Fruit fly (Drosophila melanogaster) whole organism, embryonic: ENCODE measurements around the gene CG18675.

Experiments used
- Atf3 ChIP-seq: fragments of 200-800 bp; sonication (Bioruptor generic); optimal IDR thresholded peaks from 3 replicates; lab custom pipeline; 2016; ENCODE audit warnings: missing biosample characterization, missing genetic modification characterization
- CG10267 ChIP-seq: fragments of 200-800 bp; sonication (Bioruptor generic); optimal IDR thresholded peaks from 2 replicates; lab custom pipeline; 2018; ENCODE audit warnings: missing biosample characterization, mild to moderate bottlenecking, missing genetic modification characterization, moderate library complexity
- CG11247 ChIP-seq: fragments of 200-800 bp; sonication (Bioruptor generic); IDR thresholded peaks from 2 replicates; pipeline ENCODE4 v1.3.6; 2022; ENCODE audit warnings: missing biosample characterization, missing genetic modification characterization
- CG12219 ChIP-seq: fragments of 200-800 bp; sonication (Bioruptor generic); optimal IDR thresholded peaks from 3 replicates; lab custom pipeline; 2018; ENCODE audit warnings: missing biosample characterization, mild to moderate bottlenecking, missing genetic modification characterization
- CG15601 ChIP-seq: fragments of 200-800 bp; sonication (Bioruptor generic); optimal IDR thresholded peaks from 3 replicates; lab custom pipeline; 2019; ENCODE audit warnings: missing biosample characterization, mild to moderate bottlenecking, missing genetic modification characterization, moderate library complexity
- CG16779 ChIP-seq: fragments of 200-800 bp; sonication (Bioruptor generic); IDR thresholded peaks from 2 replicates; pipeline ENCODE4 v1.3.6; 2022; ENCODE audit warnings: missing biosample characterization, missing genetic modification characterization
- CG17568 ChIP-seq: fragments of 200-800 bp; sonication (Bioruptor generic); optimal IDR thresholded peaks from 2 replicates; lab custom pipeline; 2018; ENCODE audit warnings: missing biosample characterization, mild to moderate bottlenecking, missing genetic modification characterization, moderate library complexity
- CG17612 ChIP-seq: fragments of 200-800 bp; sonication (Bioruptor generic); IDR thresholded peaks from 2 replicates; pipeline ENCODE4 v1.3.6; 2022; ENCODE audit warnings: missing biosample characterization, missing genetic modification characterization
- CG4282 ChIP-seq: fragments of 200-800 bp; sonication (Bioruptor generic); optimal IDR thresholded peaks from 2 replicates; lab custom pipeline; 2016; ENCODE audit warnings: missing biosample characterization, missing genetic modification characterization
- CG4820 ChIP-seq: fragments of 200-800 bp; sonication (Bioruptor generic); optimal IDR thresholded peaks from 3 replicates; lab custom pipeline; 2016; ENCODE audit warnings: missing biosample characterization, missing genetic modification characterization
- CG5180 ChIP-seq: fragments of 200-800 bp; sonication (Bioruptor generic); optimal IDR thresholded peaks from 3 replicates; lab custom pipeline; 2017; ENCODE audit warnings: missing biosample characterization, missing genetic modification characterization, mild to moderate bottlenecking, moderate library complexity, missing genetic modification reagents
- CG6272 ChIP-seq: fragments of 200-800 bp; sonication (Bioruptor generic); IDR thresholded peaks from 2 replicates; pipeline ENCODE4 v1.3.6; 2022; ENCODE audit warnings: missing biosample characterization, missing genetic modification characterization
- CG8765 ChIP-seq: fragments of 200-800 bp; sonication (Bioruptor generic); IDR thresholded peaks from 2 replicates; pipeline ENCODE4 v1.3.6; 2022; ENCODE audit warnings: missing biosample characterization, missing genetic modification characterization
- CG9437 ChIP-seq: fragments of 200-800 bp; sonication (Bioruptor generic); optimal IDR thresholded peaks from 2 replicates; lab custom pipeline; 2018; ENCODE audit warnings: missing biosample characterization, mild to moderate bottlenecking, missing genetic modification characterization
- Deaf1 ChIP-seq: fragments of 200-800 bp; optimal IDR thresholded peaks from 3 replicates; lab custom pipeline; 2019; ENCODE audit warnings: missing biosample characterization, mild to moderate bottlenecking, missing genetic modification characterization, moderate library complexity
- Dll ChIP-seq: fragments of 200-800 bp; sonication (Bioruptor generic); IDR thresholded peaks from 4 replicates; pipeline ENCODE4 v1.3.6; 2022; ENCODE audit warnings: missing biosample characterization, missing genetic modification characterization; ENCODE audit not compliant: partially characterized antibody
- Doc2 ChIP-seq: fragments of 200-800 bp; sonication (Bioruptor generic); IDR thresholded peaks from 2 replicates; pipeline ENCODE4 v1.3.6; 2022; ENCODE audit warnings: missing biosample characterization, missing genetic modification characterization
- ERR ChIP-seq: fragments of 200-800 bp; sonication (Bioruptor generic); optimal IDR thresholded peaks from 2 replicates; lab custom pipeline; 2016; ENCODE audit warnings: missing biosample characterization, missing genetic modification characterization
- Ets65A ChIP-seq: fragments of 200-800 bp; sonication (Bioruptor generic); peaks from one replicate; lab custom pipeline; 2016; ENCODE audit warnings: missing biosample characterization, missing genetic modification characterization
- H2.0 ChIP-seq: fragments of 200-800 bp; sonication (Bioruptor generic); IDR thresholded peaks from 2 replicates; pipeline ENCODE4 v1.3.6; 2022; ENCODE audit warnings: missing biosample characterization, missing genetic modification characterization
- HLH3B ChIP-seq: fragments of 200-800 bp; sonication (Bioruptor generic); IDR thresholded peaks from 2 replicates; pipeline ENCODE4 v1.3.6; 2022; ENCODE audit warnings: missing biosample characterization, missing genetic modification characterization
- HLH4C ChIP-seq: fragments of 200-800 bp; sonication (Bioruptor generic); IDR thresholded peaks from 3 replicates; pipeline ENCODE4 v1.3.6; 2022; ENCODE audit warnings: missing biosample characterization, missing genetic modification characterization; ENCODE audit not compliant: partially characterized antibody
- HLH54F ChIP-seq: fragments of 200-800 bp; sonication (Bioruptor generic); optimal IDR thresholded peaks from 3 replicates; lab custom pipeline; 2016; ENCODE audit warnings: missing biosample characterization, missing genetic modification characterization
- Mad ChIP-seq: fragments of 200-800 bp; sonication (Bioruptor generic); optimal IDR thresholded peaks from 2 replicates; lab custom pipeline; 2016; ENCODE audit warnings: missing biosample characterization, missing genetic modification characterization
- Mrtf ChIP-seq: fragments of 200-800 bp; sonication (Bioruptor generic); IDR thresholded peaks from 3 replicates; pipeline ENCODE4 v1.3.6; 2022; ENCODE audit warnings: missing biosample characterization, missing genetic modification characterization
- Opbp ChIP-seq: fragments of 200-800 bp; sonication (Bioruptor generic); IDR thresholded peaks from 3 replicates; pipeline ENCODE4 v1.3.6; 2022; ENCODE audit warnings: missing biosample characterization, missing genetic modification characterization; ENCODE audit not compliant: partially characterized antibody
- Pdp1 ChIP-seq, 2 experiments: fragments of 200-800 bp; sonication (Bioruptor generic); optimal IDR thresholded peaks; 3 replicates each; lab custom pipeline; 2016; ENCODE audit warnings: missing biosample characterization in 2 of 2, missing genetic modification characterization in 2 of 2, mild to moderate bottlenecking in 1 of 2, moderate library complexity in 1 of 2
- Side ChIP-seq: fragments of 200-800 bp; sonication (Bioruptor generic); optimal IDR thresholded peaks from 2 replicates; lab custom pipeline; 2016; ENCODE audit warnings: missing biosample characterization, missing genetic modification characterization
- Trl ChIP-seq, 3 experiments: fragments of >200 bp in 2 of 3; fragments of 200-800 bp in 1 of 3; sonication (Bioruptor generic) in 1 of 3; optimal IDR thresholded peaks; 2 replicates in 1 of 3; 3 replicates in 2 of 3; lab custom pipeline; 2016 to 2017; ENCODE audit warnings: missing biosample characterization in 1 of 3, missing genetic modification characterization in 1 of 3
- abd-A ChIP-seq: fragments of 200-800 bp; sonication (Bioruptor generic); optimal IDR thresholded peaks from 3 replicates; lab custom pipeline; 2019; ENCODE audit warnings: missing biosample characterization, mild to moderate bottlenecking, missing genetic modification characterization, moderate library complexity
- bigmax ChIP-seq: fragments of 200-800 bp; sonication (Bioruptor generic); optimal IDR thresholded peaks from 2 replicates; lab custom pipeline; 2018; ENCODE audit warnings: missing biosample characterization, mild to moderate bottlenecking, missing genetic modification characterization
- dysf ChIP-seq: fragments of 200-800 bp; sonication (Bioruptor generic); IDR thresholded peaks from 3 replicates; pipeline ENCODE4 v1.3.6; 2022; ENCODE audit warnings: missing biosample characterization, missing genetic modification characterization
- eyg ChIP-seq: fragments of 200-800 bp; sonication (Bioruptor generic); optimal IDR thresholded peaks from 3 replicates; lab custom pipeline; 2016; ENCODE audit warnings: missing biosample characterization, missing genetic modification characterization
- gce ChIP-seq: fragments of 200-800 bp; sonication (Bioruptor generic); IDR thresholded peaks from 3 replicates; pipeline ENCODE4 v1.3.6; 2022; ENCODE audit warnings: missing biosample characterization, missing genetic modification characterization
- hkb ChIP-seq, 2 experiments: fragments of 200-800 bp in 1 of 2; fragments of >200 bp in 1 of 2; sonication (Bioruptor generic) in 1 of 2; IDR thresholded peaks in 1 of 2; optimal IDR thresholded peaks in 1 of 2; 2 replicates each; pipeline versions ENCODE4 v1.3.6 to Lab custom; 2017 to 2022; ENCODE audit warnings: missing biosample characterization in 1 of 2, missing genetic modification characterization in 1 of 2
- kni ChIP-seq: fragments of 200-800 bp; sonication (Bioruptor generic); optimal IDR thresholded peaks from 3 replicates; lab custom pipeline; 2017; ENCODE audit warnings: mild to moderate bottlenecking, missing biosample characterization, missing genetic modification reagents, missing genetic modification characterization
- knrl ChIP-seq: fragments of 200-800 bp; sonication (Bioruptor generic); IDR thresholded peaks from 3 replicates; pipeline ENCODE4 v1.3.6; 2022; ENCODE audit warnings: missing biosample characterization, missing genetic modification characterization; ENCODE audit not compliant: partially characterized antibody
- lbe ChIP-seq: fragments of 200-800 bp; sonication (Bioruptor generic); optimal IDR thresholded peaks from 2 replicates; lab custom pipeline; 2016; ENCODE audit warnings: missing biosample characterization, mild to moderate bottlenecking, missing genetic modification characterization
- nerfin-1 ChIP-seq: fragments of 200-800 bp; sonication (Bioruptor generic); optimal IDR thresholded peaks from 3 replicates; lab custom pipeline; 2019; ENCODE audit warnings: missing biosample characterization, mild to moderate bottlenecking, missing genetic modification characterization, moderate library complexity
- p53 ChIP-seq: fragments of 200-800 bp; sonication (Bioruptor generic); optimal IDR thresholded peaks from 2 replicates; lab custom pipeline; 2016; ENCODE audit warnings: missing biosample characterization, missing genetic modification characterization
- pita ChIP-seq: fragments of 200-800 bp; sonication (Bioruptor generic); optimal IDR thresholded peaks from 2 replicates; lab custom pipeline; 2017; ENCODE audit warnings: missing biosample characterization, mild to moderate bottlenecking, missing genetic modification characterization
- prd ChIP-seq, 3 experiments: fragments of >200 bp in 2 of 3; fragments of 200-800 bp in 1 of 3; sonication (Bioruptor generic) in 1 of 3; optimal IDR thresholded peaks in 2 of 3; IDR thresholded peaks in 1 of 3; 2 replicates in 2 of 3; 3 replicates in 1 of 3; pipeline versions ENCODE4 v1.3.6 to Lab custom; 2017 to 2022; ENCODE audit warnings: missing biosample characterization in 1 of 3, missing genetic modification characterization in 1 of 3
- row ChIP-seq: fragments of 200-800 bp; sonication (Bioruptor generic); IDR thresholded peaks from 3 replicates; pipeline ENCODE4 v1.3.6; 2022; ENCODE audit warnings: missing biosample characterization, missing genetic modification characterization
- sisA ChIP-seq: fragments of 200-800 bp; sonication (Bioruptor generic); IDR thresholded peaks from 2 replicates; pipeline ENCODE4 v1.3.6; 2022; ENCODE audit warnings: missing biosample characterization, missing genetic modification characterization
- ssp ChIP-seq: fragments of 200-800 bp; sonication (Bioruptor generic); IDR thresholded peaks from 2 replicates; pipeline ENCODE4 v1.3.6; 2022; ENCODE audit warnings: missing biosample characterization, missing genetic modification characterization

The CG18675 gene

dm6 chr3L:4169957-4170651 is 3.6 kb upstream of the CG18675 start, which contains the start of gene Ero1L (continued):
- TF ChIP-seq kni (GFP tag; lab: Kevin White, UChicago), result peak; percentile 3
- TF ChIP-seq HLH4C, result 0 out of 3 replicates have a peak, but pooled peaks have one; percentile 11
- peak; percentile 53 for TF ChIP-seq lbe (GFP tag; lab: Kevin White, UChicago)
- no peak for TF ChIP-seq CG5180 (GFP tag; lab: Kevin White, UChicago)
- TF ChIP-seq CG8765 (GFP tag; lab: Robert Waterston, UW), result no peak
- TF ChIP-seq ssp (GFP tag; lab: Robert Waterston, UW), result no peak

DNA sequence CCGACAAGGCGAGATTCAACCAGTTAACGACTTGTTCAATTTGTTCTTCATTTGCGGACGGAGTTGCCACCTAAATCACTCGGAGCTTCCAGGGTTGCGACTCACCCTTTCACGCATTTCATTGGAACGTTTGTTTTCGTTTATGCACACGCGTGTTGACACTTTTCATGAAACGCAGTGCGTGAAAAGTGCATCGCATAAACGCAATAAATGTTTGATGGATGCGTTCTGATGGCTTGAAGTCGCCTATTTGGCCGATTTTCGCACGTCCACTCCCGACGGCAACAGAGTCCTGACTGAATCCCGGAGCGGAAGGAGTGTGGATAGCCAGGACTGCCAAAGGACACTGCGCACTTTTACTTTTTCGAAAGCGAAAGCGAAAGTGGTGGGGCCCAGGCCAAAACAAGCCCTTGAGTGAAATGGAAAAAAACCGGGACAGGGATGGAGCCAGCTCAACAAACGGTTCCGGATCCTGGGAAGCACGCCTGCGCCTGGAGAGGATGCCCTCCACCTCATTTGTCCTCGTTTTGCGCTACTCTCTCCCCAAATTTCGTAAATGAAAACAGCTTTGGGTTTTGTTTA is 4.4 kb downstream of the CG18675 start, which contains the start of gene Teh4:
Gene Teh4 (minus strand): TSS at position 290 of the 582 bp plus-strand sequence.
- peak; percentile 85 for TF ChIP-seq Ets65A (GFP tag; lab: Kevin White, UChicago)
- no peak for TF ChIP-seq Opbp (GFP tag; lab: Robert Waterston, UW)
- no peak for TF ChIP-seq CG12219
- TF ChIP-seq CG4820 (GFP tag; lab: Kevin White, UChicago), result peak; percentile 72
- no peak for TF ChIP-seq eyg (GFP tag; lab: Kevin White, UChicago)
- TF ChIP-seq Atf3 (GFP tag; lab: Kevin White, UChicago), result no peak
- TF ChIP-seq Deaf1 (tag; lab: Kevin White, UChicago), result peak; percentile 18
- no peak for TF ChIP-seq Mad (GFP tag; lab: Kevin White, UChicago)
- no peak for TF ChIP-seq HLH3B (GFP tag; lab: Robert Waterston, UW)
- TF ChIP-seq knrl, result 0 out of 3 replicates have a peak, but pooled peaks have one; percentile 19
- TF ChIP-seq Pdp1 (GFP tag; optimal IDR thresholded peaks at IDR 0.05; lab: Kevin White, UChicago), result no peak
- no peak for TF ChIP-seq p53 (GFP tag; lab: Kevin White, UChicago)
- no peak for TF ChIP-seq ERR
- no peak for TF ChIP-seq CG17612 (GFP tag; lab: Robert Waterston, UW)
- peak; percentile 22; the same call in 1 of the 3 replicates for TF ChIP-seq row
- no peak for TF ChIP-seq CG6272 (GFP tag; lab: Robert Waterston, UW)
- TF ChIP-seq sisA (GFP tag; lab: Robert Waterston, UW), result no peak
- no peak for TF ChIP-seq CG10267 (tag; lab: Kevin White, UChicago)
- no peak for TF ChIP-seq pita (GFP tag; lab: Kevin White, UChicago)
- TF ChIP-seq nerfin-1 (tag; lab: Kevin White, UChicago), result peak; percentile 60
- TF ChIP-seq CG11247 (GFP tag; lab: Robert Waterston, UW), result 0 out of 2 replicates have a peak, but pooled peaks have one; percentile 5
- TF ChIP-seq dysf, result 0 out of 3 replicates have a peak, but pooled peaks have one; percentile 9
- peak; percentile 57; the same call in 1 of the 2 replicates for TF ChIP-seq CG16779 (GFP tag; lab: Robert Waterston, UW)
- no peak for TF ChIP-seq HLH54F (GFP tag; lab: Kevin White, UChicago)
- TF ChIP-seq Doc2, result no peak
- no peak for TF ChIP-seq H2.0 (GFP tag; lab: Robert Waterston, UW)
- TF ChIP-seq abd-A (tag; lab: Kevin White, UChicago), result peak; percentile 39
- TF ChIP-seq prd (optimal IDR thresholded peaks at IDR 0.05; lab: Kevin White, UChicago), result no peak
- no peak for TF ChIP-seq prd (GFP tag; IDR thresholded peaks at IDR 0.05; lab: Robert Waterston, UW)
- no peak for TF ChIP-seq CG17568 (GFP tag; lab: Kevin White, UChicago)
- no peak for TF ChIP-seq CG4282 (GFP tag; lab: Kevin White, UChicago)
- TF ChIP-seq Dll (GFP tag; lab: Robert Waterston, UW), result no peak
- no peak for TF ChIP-seq lbe (GFP tag; lab: Kevin White, UChicago)
- no peak for TF ChIP-seq gce (GFP tag; lab: Robert Waterston, UW)
- no peak for TF ChIP-seq CG9437 (GFP tag; lab: Kevin White, UChicago)
- TF ChIP-seq Trl (optimal IDR thresholded peaks at IDR 0.05; lab: Kevin White, UChicago), result peak in 1 of 2 experiments; percentile 22
- TF ChIP-seq Trl (GFP tag; optimal IDR thresholded peaks at IDR 0.05; lab: Kevin White, UChicago), result no peak
- no peak for TF ChIP-seq Mrtf
- TF ChIP-seq bigmax (GFP tag; lab: Kevin White, UChicago), result no peak
- peak; percentile 81 for TF ChIP-seq CG15601 (tag; lab: Kevin White, UChicago)
- no peak for TF ChIP-seq hkb (optimal IDR thresholded peaks at IDR 0.05; lab: Kevin White, UChicago)
- TF ChIP-seq hkb (GFP tag; IDR thresholded peaks at IDR 0.05; lab: Robert Waterston, UW), result no peak
- TF ChIP-seq Side (GFP tag; lab: Kevin White, UChicago), result no peak
